Fruit fly (Drosophila melanogaster) whole organism, pupa: ENCODE data around the gene mge.

Experiments
- CG10348 ChIP-seq: fragments of 200-800 bp; sonication (Bioruptor generic); IDR thresholded peaks from 2 replicates; pipeline ENCODE4 v1.3.6; 2022; ENCODE audit warnings: missing biosample characterization, missing genetic modification characterization
- CG12605 ChIP-seq: fragments of 200-800 bp; sonication (Bioruptor generic); IDR thresholded peaks from 2 replicates; pipeline ENCODE4 v1.3.6; 2022; ENCODE audit warnings: missing biosample characterization, missing genetic modification characterization
- CG13204 ChIP-seq: fragments of 200-800 bp; sonication (Bioruptor generic); optimal IDR thresholded peaks from 2 replicates; lab custom pipeline; 2018; ENCODE audit warnings: missing biosample characterization, mild to moderate bottlenecking, missing genetic modification characterization, moderate library complexity
- CG14655 ChIP-seq: fragments of 200-800 bp; sonication (Bioruptor generic); optimal IDR thresholded peaks from 3 replicates; lab custom pipeline; 2017; ENCODE audit warnings: mild to moderate bottlenecking, missing biosample characterization, missing genetic modification reagents, missing genetic modification characterization
- CG34367 ChIP-seq: fragments of 200-800 bp; sonication (Bioruptor generic); optimal IDR thresholded peaks from 2 replicates; lab custom pipeline; 2018; ENCODE audit warnings: missing biosample characterization, mild to moderate bottlenecking, missing genetic modification characterization
- CG4496 ChIP-seq: fragments of 200-800 bp; sonication (Bioruptor generic); IDR thresholded peaks from 3 replicates; pipeline ENCODE4 v1.3.6; 2022; ENCODE audit warnings: missing biosample characterization, missing genetic modification characterization
- CG8301 ChIP-seq: fragments of 200-800 bp; sonication (Bioruptor generic); optimal IDR thresholded peaks from 2 replicates; lab custom pipeline; 2018; ENCODE audit warnings: missing biosample characterization, mild to moderate bottlenecking, missing genetic modification characterization
- CG9948 ChIP-seq: fragments of 200-800 bp; sonication (Bioruptor generic); optimal IDR thresholded peaks from 2 replicates; lab custom pipeline; 2018; ENCODE audit warnings: missing biosample characterization, mild to moderate bottlenecking, missing genetic modification characterization, moderate library complexity
- D1 ChIP-seq: fragments of 200-800 bp; sonication (Bioruptor generic); optimal IDR thresholded peaks from 2 replicates; lab custom pipeline; 2018; ENCODE audit warnings: missing biosample characterization, mild to moderate bottlenecking, missing genetic modification characterization, moderate library complexity
- EcR ChIP-seq: fragments of 200-800 bp; sonication (Bioruptor generic); optimal IDR thresholded peaks from 3 replicates; lab custom pipeline; 2019; ENCODE audit warnings: missing biosample characterization, missing genetic modification characterization, mild to moderate bottlenecking, moderate library complexity, missing genetic modification reagents
- Ets98B ChIP-seq: fragments of 200-800 bp; sonication (Bioruptor generic); IDR thresholded peaks from 2 replicates; pipeline ENCODE4 v1.3.6; 2022; ENCODE audit warnings: missing biosample characterization, missing genetic modification characterization
- Pif1B ChIP-seq: fragments of 200-800 bp; sonication (Bioruptor generic); optimal IDR thresholded peaks from 3 replicates; lab custom pipeline; 2016; ENCODE audit warnings: missing biosample characterization, missing genetic modification characterization
- fd96Ca ChIP-seq: fragments of 200-800 bp; sonication (Bioruptor generic); IDR thresholded peaks from 3 replicates; pipeline ENCODE4 v1.3.6; 2022; ENCODE audit warnings: missing biosample characterization, missing genetic modification characterization
- gl ChIP-seq: fragments of 200-800 bp; sonication (Bioruptor generic); optimal IDR thresholded peaks from 2 replicates; lab custom pipeline; 2018; ENCODE audit warnings: missing biosample characterization, mild to moderate bottlenecking, missing genetic modification characterization

DNA sequence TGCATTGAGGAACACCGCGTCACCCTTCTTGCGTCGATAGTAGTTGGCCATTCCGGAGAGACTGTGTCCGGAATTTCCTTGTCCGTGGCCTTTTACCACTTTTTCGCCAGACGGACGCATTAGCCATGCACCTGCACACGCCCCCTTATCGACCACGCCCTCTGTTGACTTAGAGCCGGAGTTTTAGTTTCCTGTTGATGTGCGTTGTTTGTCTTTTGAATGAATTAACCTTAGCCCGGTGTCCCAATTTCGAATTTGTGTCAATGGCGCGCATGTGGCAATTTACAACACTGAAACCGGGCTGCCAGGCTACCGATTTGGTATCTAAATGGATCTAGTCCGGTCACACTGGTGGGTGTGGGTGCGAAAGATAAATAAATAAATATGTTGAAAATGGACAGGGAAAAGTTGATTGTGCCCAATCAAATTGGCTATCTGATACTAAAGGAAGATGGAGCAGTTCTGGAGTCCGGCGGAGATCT is 13.1 kb downstream of the mge start, which contains the start of the genes Gr63a and Lamtor4:
- TF ChIP-seq Pif1B (GFP tag; lab: Kevin White, UChicago) (no peak), fd96Ca (GFP tag; lab: Robert Waterston, UW) (no peak), EcR (GFP tag; lab: Kevin White, UChicago) (no peak), CG14655 (GFP tag; lab: Kevin White, UChicago) (no peak), gl (tag; lab: Kevin White, UChicago) (no peak), CG10348 (GFP tag; lab: Robert Waterston, UW) (no peak), CG34367 (tag; lab: Kevin White, UChicago) (no peak), Ets98B (GFP tag; lab: Robert Waterston, UW) (no peak), CG4496 (GFP tag; lab: Robert Waterston, UW) (no peak), CG8301 (no peak), D1 (tag; lab: Kevin White, UChicago) (no peak), CG9948 (no peak), CG12605 (GFP tag; lab: Robert Waterston, UW) (no peak), CG13204 (GFP tag; lab: Kevin White, UChicago) (no peak)
